Fruit fly (Drosophila melanogaster): ENCODE data around the gene btd.

The btd gene

dm6 chrX:9650757-9651594 is 43.0 kb upstream of the btd start (continued):
- peak; percentile 97 for TF ChIP-seq CG17829 (tag; optimal IDR thresholded peaks at IDR 0.05)
- TF ChIP-seq NfI (GFP tag; optimal IDR thresholded peaks at IDR 0.05), result peak; percentile 88
- TF ChIP-seq E2f2 (GFP tag; IDR thresholded peaks at IDR 0.05), result peak; percentile 82
- peak; percentile 19 for TF ChIP-seq CG7745 (tag; optimal IDR thresholded peaks at IDR 0.05)
- TF ChIP-seq Mad (GFP tag; optimal IDR thresholded peaks at IDR 0.05), result peak; percentile 91
- peak; percentile 90 for TF ChIP-seq CG4617 (GFP tag; optimal IDR thresholded peaks at IDR 0.05; ENCODE audit: borderline replicate concordance)
- TF ChIP-seq CG10267 (tag; optimal IDR thresholded peaks at IDR 0.05), result peak; percentile 89
- peak; percentile 78 for TF ChIP-seq CG31365 (tag; optimal IDR thresholded peaks at IDR 0.05)
- TF ChIP-seq Ets97D (GFP tag; optimal IDR thresholded peaks at IDR 0.05), result peak; percentile 74
- TF ChIP-seq CG11085 (GFP tag; IDR thresholded peaks at IDR 0.05), result peak; percentile 74
- peak; percentile 98 for TF ChIP-seq chm (GFP tag; IDR thresholded peaks at IDR 0.05)
- TF ChIP-seq so (GFP tag; IDR thresholded peaks at IDR 0.05), result peak; percentile 92
- no peak for TF ChIP-seq bigmax (GFP tag; optimal IDR thresholded peaks at IDR 0.05)
- TF ChIP-seq CG10209 (GFP tag; optimal IDR thresholded peaks at IDR 0.05), result peak; percentile 93
- TF ChIP-seq CG8944 (GFP tag; optimal IDR thresholded peaks at IDR 0.05), result peak; percentile 94
- TF ChIP-seq tx (GFP tag; optimal IDR thresholded peaks at IDR 0.05), result peak; percentile 92
- peak; percentile 67 for TF ChIP-seq CG10147 (GFP tag; optimal IDR thresholded peaks at IDR 0.05)
- peak; percentile 78 for TF ChIP-seq TFAM (GFP tag; optimal IDR thresholded peaks at IDR 0.05)
- peak; percentile 89 for TF ChIP-seq CG4404 (GFP tag; IDR thresholded peaks at IDR 0.05)
- peak; percentile 92 for TF ChIP-seq CG12942 (GFP tag; optimal IDR thresholded peaks at IDR 0.05)
- TF ChIP-seq sens-2 (GFP tag; IDR thresholded peaks at IDR 0.05), result peak; percentile 96
- peak; percentile 94 for TF ChIP-seq row (GFP tag; IDR thresholded peaks at IDR 0.05)
- peak; percentile 95 for TF ChIP-seq gcm (GFP tag; optimal IDR thresholded peaks at IDR 0.05)
- TF ChIP-seq Antp (GFP tag; optimal IDR thresholded peaks at IDR 0.05), result peak; percentile 96
- TF ChIP-seq Hr39 (optimal IDR thresholded peaks at IDR 0.05), result no peak
- no peak for TF ChIP-seq gfzf (GFP tag; optimal IDR thresholded peaks at IDR 0.05)
- TF ChIP-seq lmd (GFP tag; IDR thresholded peaks at IDR 0.05), result peak; percentile 92
- TF ChIP-seq HmgD (GFP tag; optimal IDR thresholded peaks at IDR 0.05), result peak; percentile 87
- peak; percentile 86 for TF ChIP-seq trh (GFP tag; optimal IDR thresholded peaks at IDR 0.05)
- no peak for TF ChIP-seq inv (GFP tag; IDR thresholded peaks at IDR 0.05; ENCODE audit: partially characterized antibody)
- TF ChIP-seq pfk (GFP tag; optimal IDR thresholded peaks at IDR 0.05), result no peak
- TF ChIP-seq CG10654 (GFP tag; optimal IDR thresholded peaks at IDR 0.05), result peak; percentile 93
- peak; percentile 89 for TF ChIP-seq CG2889 (GFP tag; IDR thresholded peaks at IDR 0.05)
- TF ChIP-seq Oaz (GFP tag; IDR thresholded peaks at IDR 0.05), result peak; percentile 90
- no peak for TF ChIP-seq tna (GFP tag; IDR thresholded peaks at IDR 0.05; ENCODE audit: partially characterized antibody)
- TF ChIP-seq kay (GFP tag; optimal IDR thresholded peaks at IDR 0.05), result peak; percentile 76
- TF ChIP-seq Hr51 (GFP tag; optimal IDR thresholded peaks at IDR 0.05), result peak; percentile 86 to 95
- TF ChIP-seq Hey (tag; optimal IDR thresholded peaks at IDR 0.05), result no peak
- TF ChIP-seq YL-1 (GFP tag; optimal IDR thresholded peaks at IDR 0.05), result peak; percentile 64
- peak; percentile 95 for TF ChIP-seq CG8089 (GFP tag; optimal IDR thresholded peaks at IDR 0.05)
- TF ChIP-seq CG13123 (GFP tag; optimal IDR thresholded peaks at IDR 0.05), result peak; percentile 90
- peak; percentile 90 for TF ChIP-seq tio (GFP tag; optimal IDR thresholded peaks at IDR 0.05)
- peak; percentile 93 for TF ChIP-seq en (GFP tag; optimal IDR thresholded peaks at IDR 0.05)
- no peak for TF ChIP-seq tll (GFP tag; optimal IDR thresholded peaks at IDR 0.05)
- peak; percentile 99 for TF ChIP-seq Med (GFP tag)
- TF ChIP-seq Sry-δ (GFP tag; optimal IDR thresholded peaks at IDR 0.05), result peak; percentile 60
- peak; percentile 91 for TF ChIP-seq CG11247 (GFP tag; IDR thresholded peaks at IDR 0.05)
- TF ChIP-seq CG4854 (GFP tag; optimal IDR thresholded peaks at IDR 0.05), result peak; percentile 83
- TF ChIP-seq pnt (GFP tag; optimal IDR thresholded peaks at IDR 0.05), result peak; percentile 94
